Fruit fly (Drosophila melanogaster) whole organism, prepupa: Measurements from ENCODE around the gene Afti.

Experiments used
- Blimp-1 ChIP-seq: fragments of 200-800 bp; sonication (Bioruptor generic); optimal IDR thresholded peaks from 3 replicates; lab custom pipeline; 2017; ENCODE audit warnings: missing biosample characterization, missing genetic modification characterization, mild to moderate bottlenecking, moderate library complexity, missing genetic modification reagents
- CG10631 ChIP-seq: fragments of 200-800 bp; sonication (Bioruptor generic); optimal IDR thresholded peaks from 2 replicates; lab custom pipeline; 2016; ENCODE audit warnings: missing biosample characterization, missing genetic modification characterization
- CG10669 ChIP-seq: fragments of 200-800 bp; sonication (Bioruptor generic); optimal IDR thresholded peaks from 3 replicates; lab custom pipeline; 2018; ENCODE audit warnings: missing biosample characterization, mild to moderate bottlenecking, missing genetic modification characterization, moderate library complexity
- CG11294 ChIP-seq: fragments of 200-800 bp; sonication (Bioruptor generic); IDR thresholded peaks from 2 replicates; pipeline ENCODE4 v1.3.6; 2022; ENCODE audit warnings: missing biosample characterization, missing genetic modification characterization
- CG11762 ChIP-seq: fragments of 200-800 bp; sonication (Bioruptor generic); optimal IDR thresholded peaks from 3 replicates; lab custom pipeline; 2016; ENCODE audit warnings: missing biosample characterization, missing genetic modification characterization; ENCODE audit not compliant: insufficient read depth
- CG11902 ChIP-seq: fragments of 200-800 bp; sonication (Bioruptor generic); optimal IDR thresholded peaks from 3 replicates; lab custom pipeline; 2016; ENCODE audit warnings: missing biosample characterization, missing genetic modification characterization
- CG15336 ChIP-seq: fragments of 200-800 bp; sonication (Bioruptor generic); IDR thresholded peaks from 2 replicates; pipeline ENCODE4 v1.3.6; 2022; ENCODE audit warnings: missing biosample characterization, missing genetic modification characterization
- CG1621 ChIP-seq: fragments of 200-800 bp; sonication (Bioruptor generic); optimal IDR thresholded peaks from 3 replicates; lab custom pipeline; 2018; ENCODE audit warnings: missing biosample characterization, mild to moderate bottlenecking, missing genetic modification characterization
- CG16779 ChIP-seq: fragments of 200-800 bp; sonication (Bioruptor generic); optimal IDR thresholded peaks from 3 replicates; lab custom pipeline; 2017; ENCODE audit warnings: missing biosample characterization, mild to moderate bottlenecking, missing genetic modification characterization
- CG3032 ChIP-seq: fragments of 200-800 bp; optimal IDR thresholded peaks from 2 replicates; lab custom pipeline; 2019; ENCODE audit warnings: missing biosample characterization, mild to moderate bottlenecking, missing genetic modification characterization, moderate library complexity
- CG31627 ChIP-seq: fragments of 200-800 bp; sonication (Bioruptor generic); optimal IDR thresholded peaks from 3 replicates; lab custom pipeline; 2016; ENCODE audit warnings: missing biosample characterization, missing genetic modification characterization
- CG34406 ChIP-seq: fragments of 200-800 bp; sonication (Bioruptor generic); optimal IDR thresholded peaks from 3 replicates; lab custom pipeline; 2016; ENCODE audit warnings: missing biosample characterization, missing genetic modification characterization
- CG3919 ChIP-seq: fragments of 200-800 bp; sonication (Bioruptor generic); optimal IDR thresholded peaks from 3 replicates; lab custom pipeline; 2016; ENCODE audit warnings: missing biosample characterization, missing genetic modification characterization
- CG6163 ChIP-seq: fragments of 200-800 bp; sonication (Bioruptor generic); IDR thresholded peaks from 3 replicates; pipeline ENCODE4 v1.3.6; 2022; ENCODE audit warnings: missing biosample characterization, missing genetic modification characterization
- CG6276 ChIP-seq: fragments of 200-800 bp; sonication (Bioruptor generic); optimal IDR thresholded peaks from 2 replicates; lab custom pipeline; 2017; ENCODE audit warnings: missing biosample characterization, mild to moderate bottlenecking, missing genetic modification characterization
- CG6792 ChIP-seq: fragments of 200-800 bp; sonication (Bioruptor generic); optimal IDR thresholded peaks from 3 replicates; lab custom pipeline; 2016; ENCODE audit warnings: missing biosample characterization, missing genetic modification characterization
- CG6808 ChIP-seq: fragments of 200-800 bp; sonication (Bioruptor generic); optimal IDR thresholded peaks from 3 replicates; lab custom pipeline; 2017; ENCODE audit warnings: missing biosample characterization, missing genetic modification characterization, mild to moderate bottlenecking, moderate library complexity, missing genetic modification reagents
- CG6854 ChIP-seq: fragments of 200-800 bp; sonication (Bioruptor generic); optimal IDR thresholded peaks from 2 replicates; lab custom pipeline; 2017; ENCODE audit warnings: missing biosample characterization, mild to moderate bottlenecking, missing genetic modification characterization
- CG7368 ChIP-seq: fragments of 200-800 bp; sonication (Bioruptor generic); optimal IDR thresholded peaks from 3 replicates; lab custom pipeline; 2016; ENCODE audit warnings: missing biosample characterization, missing genetic modification characterization
- CG8119 ChIP-seq: fragments of 200-800 bp; sonication (Bioruptor generic); IDR thresholded peaks from 3 replicates; pipeline ENCODE4 v1.3.6; 2022; ENCODE audit warnings: missing biosample characterization, missing genetic modification characterization
- CG8319 ChIP-seq: fragments of 200-800 bp; sonication (Bioruptor generic); optimal IDR thresholded peaks from 3 replicates; lab custom pipeline; 2016; ENCODE audit warnings: missing biosample characterization, missing genetic modification characterization
- CG9139 ChIP-seq: fragments of 200-800 bp; sonication (Bioruptor generic); optimal IDR thresholded peaks from 3 replicates; lab custom pipeline; 2017; ENCODE audit warnings: missing biosample characterization, mild to moderate bottlenecking, missing genetic modification characterization
- Eip75B ChIP-seq: fragments of 200-800 bp; sonication (Bioruptor generic); optimal IDR thresholded peaks from 3 replicates; lab custom pipeline; 2016; ENCODE audit warnings: missing biosample characterization, missing genetic modification characterization
- Eip78C ChIP-seq: fragments of 200-800 bp; sonication (Bioruptor generic); peaks from one replicate; lab custom pipeline; 2016; ENCODE audit warnings: missing biosample characterization, missing genetic modification characterization
- Eip93F ChIP-seq: fragments of 200-800 bp; sonication (Bioruptor generic); optimal IDR thresholded peaks from 2 replicates; lab custom pipeline; 2016; ENCODE audit warnings: missing biosample characterization, mild to moderate bottlenecking, missing genetic modification characterization
- Ets21C ChIP-seq: fragments of 200-800 bp; sonication (Bioruptor generic); optimal IDR thresholded peaks from 3 replicates; lab custom pipeline; 2016; ENCODE audit warnings: missing biosample characterization, missing genetic modification characterization
- Ets96B ChIP-seq: fragments of 200-800 bp; optimal IDR thresholded peaks from 2 replicates; lab custom pipeline; 2019; ENCODE audit warnings: missing biosample characterization, mild to moderate bottlenecking, missing genetic modification characterization, moderate library complexity
- Hr39 ChIP-seq: fragments of 200-800 bp; sonication (Bioruptor generic); optimal IDR thresholded peaks from 2 replicates; lab custom pipeline; 2016; ENCODE audit warnings: missing biosample characterization, missing genetic modification characterization
- Hr4 ChIP-seq: fragments of 200-800 bp; sonication (Bioruptor generic); optimal IDR thresholded peaks from 3 replicates; lab custom pipeline; 2016; ENCODE audit warnings: missing biosample characterization, missing genetic modification characterization
- Lpt ChIP-seq: fragments of 200-800 bp; sonication (Bioruptor generic); optimal IDR thresholded peaks from 3 replicates; lab custom pipeline; 2016; ENCODE audit warnings: missing biosample characterization, missing genetic modification characterization
- Met ChIP-seq: fragments of 200-800 bp; sonication (Bioruptor generic); optimal IDR thresholded peaks from 3 replicates; lab custom pipeline; 2016; ENCODE audit warnings: missing biosample characterization, missing genetic modification characterization
- OdsH ChIP-seq: fragments of 200-800 bp; sonication (Bioruptor generic); optimal IDR thresholded peaks from 3 replicates; lab custom pipeline; 2016; ENCODE audit warnings: missing biosample characterization, missing genetic modification characterization
- Smox ChIP-seq: fragments of 200-800 bp; sonication (Bioruptor generic); optimal IDR thresholded peaks from 3 replicates; lab custom pipeline; 2016; ENCODE audit warnings: missing biosample characterization, missing genetic modification characterization
- Sox102F ChIP-seq: fragments of 200-800 bp; sonication (Bioruptor generic); optimal IDR thresholded peaks from 2 replicates; lab custom pipeline; 2016; ENCODE audit warnings: missing biosample characterization, mild to moderate bottlenecking, missing genetic modification characterization
- Sox14 ChIP-seq: fragments of 200-800 bp; sonication (Bioruptor generic); optimal IDR thresholded peaks from 3 replicates; lab custom pipeline; 2016; ENCODE audit warnings: missing biosample characterization, missing genetic modification characterization
- Sox15 ChIP-seq: fragments of 200-800 bp; sonication (Bioruptor generic); optimal IDR thresholded peaks from 3 replicates; lab custom pipeline; 2016; ENCODE audit warnings: missing biosample characterization, missing genetic modification characterization
- achi ChIP-seq: fragments of 200-800 bp; sonication (Bioruptor generic); optimal IDR thresholded peaks from 3 replicates; lab custom pipeline; 2016; ENCODE audit warnings: missing biosample characterization, missing genetic modification characterization
- acj6 ChIP-seq: fragments of 200-800 bp; sonication (Bioruptor generic); optimal IDR thresholded peaks from 3 replicates; lab custom pipeline; 2016; ENCODE audit warnings: missing biosample characterization, missing genetic modification characterization
- cyc ChIP-seq: fragments of 200-800 bp; sonication (Bioruptor generic); optimal IDR thresholded peaks from 3 replicates; lab custom pipeline; 2016; ENCODE audit warnings: missing biosample characterization, missing genetic modification characterization
- esn ChIP-seq: fragments of 200-800 bp; sonication (Bioruptor generic); optimal IDR thresholded peaks from 2 replicates; lab custom pipeline; 2016; ENCODE audit warnings: missing biosample characterization, mild to moderate bottlenecking, missing genetic modification characterization, moderate library complexity
- fd59A ChIP-seq: fragments of 200-800 bp; sonication (Bioruptor generic); optimal IDR thresholded peaks from 2 replicates; lab custom pipeline; 2017; ENCODE audit warnings: missing biosample characterization, mild to moderate bottlenecking, missing genetic modification characterization, missing genetic modification reagents
- fd85E ChIP-seq: fragments of 200-800 bp; sonication (Bioruptor generic); optimal IDR thresholded peaks from 3 replicates; lab custom pipeline; 2016; ENCODE audit warnings: missing biosample characterization, missing genetic modification characterization
- net ChIP-seq: fragments of 200-800 bp; sonication (Bioruptor generic); optimal IDR thresholded peaks from 3 replicates; lab custom pipeline; 2016; ENCODE audit warnings: missing biosample characterization, missing genetic modification characterization
- pdm3 ChIP-seq: fragments of 200-800 bp; sonication (Bioruptor generic); optimal IDR thresholded peaks from 3 replicates; lab custom pipeline; 2016; ENCODE audit warnings: missing biosample characterization, missing genetic modification characterization
- salr ChIP-seq, 2 experiments: fragments of 200-800 bp; sonication (Bioruptor generic); optimal IDR thresholded peaks; 3 replicates each; lab custom pipeline; 2016 to 2018; ENCODE audit warnings: missing biosample characterization in 2 of 2, missing genetic modification characterization in 2 of 2, mild to moderate bottlenecking in 1 of 2
- spab ChIP-seq: fragments of 200-800 bp; sonication (Bioruptor generic); optimal IDR thresholded peaks from 2 replicates; lab custom pipeline; 2017; ENCODE audit warnings: missing biosample characterization, mild to moderate bottlenecking, missing genetic modification characterization, missing genetic modification reagents
- svp ChIP-seq: fragments of 200-800 bp; sonication (Bioruptor generic); peaks from one replicate; lab custom pipeline; 2016; ENCODE audit warnings: missing biosample characterization, missing genetic modification characterization
- topi ChIP-seq: fragments of 200-800 bp; sonication (Bioruptor generic); optimal IDR thresholded peaks from 3 replicates; lab custom pipeline; 2016; ENCODE audit warnings: missing biosample characterization, missing genetic modification characterization
- vri ChIP-seq: fragments of 200-800 bp; sonication (Bioruptor generic); optimal IDR thresholded peaks from 3 replicates; lab custom pipeline; 2016; ENCODE audit warnings: missing biosample characterization, mild to moderate bottlenecking, missing genetic modification characterization

Gene Afti

DNA sequence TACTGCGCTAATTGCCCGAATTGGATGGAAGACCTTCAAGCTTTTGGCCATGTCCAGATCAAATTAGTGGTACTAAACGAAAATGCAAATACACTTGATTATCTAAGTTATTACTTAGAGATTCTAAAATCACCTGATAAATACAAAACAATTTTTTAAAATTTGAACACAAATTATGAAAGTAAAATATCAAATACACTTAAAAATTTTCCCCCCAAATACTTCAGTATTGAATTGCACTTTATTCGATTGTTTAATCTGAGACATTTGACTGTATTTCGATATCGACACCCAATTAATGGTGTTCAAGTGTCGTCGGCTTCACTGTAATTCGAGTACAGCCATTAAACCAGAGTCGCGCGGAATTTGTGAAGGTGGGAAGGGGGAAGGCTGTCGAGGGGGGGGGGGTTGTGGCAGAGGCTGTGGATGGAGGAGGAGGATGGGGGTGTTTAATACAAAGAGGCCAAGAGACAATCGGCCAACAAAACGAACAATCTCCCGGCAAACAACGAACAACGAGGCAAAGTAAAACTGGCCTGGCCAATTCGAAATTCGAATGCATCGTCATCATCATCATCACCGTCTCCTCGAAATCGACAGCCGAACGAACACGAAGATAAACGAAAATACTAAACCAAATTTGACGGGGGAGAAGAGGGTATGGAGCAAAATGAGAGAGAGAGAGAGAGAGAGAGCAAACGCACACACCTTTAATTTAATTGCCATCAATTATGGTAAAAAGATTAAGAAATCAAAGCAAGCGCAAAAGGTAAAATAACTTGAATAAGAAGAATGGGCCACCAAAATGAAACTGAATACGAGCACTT lies 44.1 kb downstream of the Afti start (continued):
- TF ChIP-seq OdsH (GFP tag; lab: Kevin White, UChicago) (peak; percentile 22), Sox15 (no peak), Eip93F (GFP tag; lab: Kevin White, UChicago) (no peak)

DNA sequence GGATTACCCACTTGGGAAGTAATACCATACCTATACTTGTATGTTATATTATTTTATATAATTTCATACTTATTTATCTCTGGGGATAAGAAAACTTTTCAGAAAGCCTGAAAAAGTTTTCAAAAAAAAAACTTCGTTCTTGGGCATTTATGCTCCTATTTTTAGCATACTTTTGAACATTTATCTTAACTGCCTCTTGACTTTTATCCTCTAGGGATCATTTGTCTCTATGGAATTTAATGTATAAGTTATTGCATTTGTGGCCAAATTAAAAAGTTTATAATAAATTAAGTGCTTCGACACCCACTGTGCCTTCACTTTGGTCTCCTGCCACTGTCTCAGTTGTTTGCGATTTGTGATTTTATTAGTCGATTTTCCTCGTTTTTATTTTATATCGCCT lies 46.2 kb downstream of the Afti start:
- TF ChIP-seq Eip75B (GFP tag; lab: Kevin White, UChicago) (no peak), CG9139 (GFP tag; lab: Kevin White, UChicago) (no peak), CG3032 (tag; lab: Kevin White, UChicago) (peak; percentile 20), Sox102F (GFP tag; lab: Kevin White, UChicago) (peak; percentile 29), Lpt (peak; percentile 62), CG6276 (GFP tag; lab: Kevin White, UChicago) (peak; percentile 85), Eip93F (GFP tag; lab: Kevin White, UChicago) (no peak), Sox14 (GFP tag; lab: Kevin White, UChicago) (peak; percentile 41), CG6854 (GFP tag; lab: Kevin White, UChicago) (no peak), achi (GFP tag; lab: Kevin White, UChicago) (peak; percentile 54), fd59A (GFP tag; lab: Kevin White, UChicago) (no peak), CG1621 (tag; lab: Kevin White, UChicago) (no peak), Hr4 (GFP tag; lab: Kevin White, UChicago) (peak; percentile 81), CG6163 (no peak), CG11902 (GFP tag; lab: Kevin White, UChicago) (no peak), OdsH (GFP tag; lab: Kevin White, UChicago) (peak; percentile 71), CG8319 (GFP tag; lab: Kevin White, UChicago) (no peak), salr (GFP tag; optimal IDR thresholded peaks at IDR 0.05; lab: Kevin White, UChicago) (peak in 1 of 2 experiments; percentile 74), Sox15 (no peak), CG8119 (GFP tag; lab: Robert Waterston, UW) (peak; percentile 80), CG6808 (GFP tag; lab: Kevin White, UChicago) (no peak), vri (GFP tag; lab: Kevin White, UChicago) (no peak), topi (GFP tag; lab: Kevin White, UChicago) (peak; percentile 15), Blimp-1 (GFP tag; lab: Kevin White, UChicago) (no peak), Ets96B (tag; lab: Kevin White, UChicago) (peak; percentile 8), CG11294 (no peak), acj6 (GFP tag; lab: Kevin White, UChicago) (peak; percentile 63), Ets21C (GFP tag; lab: Kevin White, UChicago) (no peak), CG34406 (GFP tag; lab: Kevin White, UChicago) (peak; percentile 25), CG31627 (GFP tag; lab: Kevin White, UChicago) (peak; percentile 15), esn (GFP tag; lab: Kevin White, UChicago) (peak; percentile 30), pdm3 (GFP tag; lab: Kevin White, UChicago) (peak; percentile 52), fd85E (GFP tag; lab: Kevin White, UChicago) (no peak), CG11762 (GFP tag; lab: Kevin White, UChicago) (peak; percentile 22), CG10631 (GFP tag; lab: Kevin White, UChicago) (peak; percentile 53), Smox (peak; percentile 8), CG3919 (peak; percentile 49), CG15336 (GFP tag; lab: Robert Waterston, UW) (peak; percentile 64; the same call in 1 of the 2 replicates), CG10669 (GFP tag; lab: Kevin White, UChicago) (no peak), net (peak; percentile 27), CG7368 (GFP tag; lab: Kevin White, UChicago) (no peak), CG16779 (tag; lab: Kevin White, UChicago) (peak; percentile 23), spab (GFP tag; lab: Kevin White, UChicago) (no peak), cyc (GFP tag; lab: Kevin White, UChicago) (no peak), Eip78C (GFP tag; lab: Kevin White, UChicago) (peak; percentile 84), Met (peak; percentile 9), Hr39 (GFP tag; lab: Kevin White, UChicago) (peak; percentile 16), svp (GFP tag; lab: Kevin White, UChicago) (peak; percentile 70), CG6792 (GFP tag; lab: Kevin White, UChicago) (no peak)
